Worm (Caenorhabditis elegans) whole organism, early embryonic: Measurements from ENCODE around the gene B0218.7.

Source experiments
- B0310.2 ChIP-seq: sonication (generic microtip); optimal IDR thresholded peaks from 2 replicates; lab custom pipeline; 2016; ENCODE audit warnings: mild to moderate bottlenecking, missing genetic modification characterization, missing compliant biosample characterization
- ama-1 ChIP-seq: fragments of 150-350 bp; optimal IDR thresholded peaks from 2 replicates; lab custom pipeline; 2014
- ceh-36 ChIP-seq: sonication (generic microtip); optimal IDR thresholded peaks from 2 replicates; lab custom pipeline; 2016; ENCODE audit warnings: missing genetic modification characterization, inconsistent platforms, missing compliant biosample characterization
- ets-7 ChIP-seq: sonication (generic microtip); optimal IDR thresholded peaks from 2 replicates; lab custom pipeline; 2016; ENCODE audit warnings: missing genotype, missing genetic modification characterization, missing compliant biosample characterization
- flt-1 ChIP-seq: fragments of 200-800 bp; sonication (Bioruptor generic); IDR thresholded peaks from 2 replicates; pipeline ENCODE4 v1.3.6; 2022; ENCODE audit warnings: missing genetic modification characterization, missing compliant biosample characterization
- hmbx-1 ChIP-seq: sonication (generic microtip); optimal IDR thresholded peaks from 2 replicates; lab custom pipeline; 2016; ENCODE audit warnings: mild to moderate bottlenecking, missing genetic modification characterization, missing compliant biosample characterization
- hnd-1 ChIP-seq: sonication (generic microtip); optimal IDR thresholded peaks from 2 replicates; lab custom pipeline; 2016; ENCODE audit warnings: missing genetic modification characterization, missing compliant biosample characterization
- pes-1 ChIP-seq: fragments of 200-800 bp; sonication (Bioruptor generic); IDR thresholded peaks from 2 replicates; pipeline ENCODE4 v1.3.6; 2022; ENCODE audit warnings: missing genetic modification reagents, missing genetic modification characterization, missing compliant biosample characterization
- scrt-1 ChIP-seq: fragments of 200-800 bp; sonication (Bioruptor generic); IDR thresholded peaks from 2 replicates; pipeline ENCODE4 v1.3.6; 2022; ENCODE audit warnings: missing genetic modification characterization, missing compliant biosample characterization
- tbx-11 ChIP-seq: fragments of 200-800 bp; sonication (Bioruptor generic); IDR thresholded peaks from 2 replicates; pipeline ENCODE4 v1.3.6; 2022; ENCODE audit warnings: missing genetic modification characterization, missing compliant biosample characterization
- tbx-37 ChIP-seq: fragments of 200-800 bp; sonication (Bioruptor generic); conservative IDR thresholded peaks from 2 replicates; pipeline ENCODE4 v1.3.6; 2022; ENCODE audit warnings: missing genetic modification reagents, missing genetic modification characterization, missing compliant biosample characterization
- tra-4 ChIP-seq: sonication (generic microtip); optimal IDR thresholded peaks from 2 replicates; lab custom pipeline; 2017; ENCODE audit warnings: missing genetic modification characterization, missing compliant biosample characterization

ce11 chrIV:8182566-8182965, 16.7 kb upstream of the B0218.7 start:
- no peak for TF ChIP-seq ama-1
- no peak for TF ChIP-seq pes-1 (GFP tag; lab: Robert Waterston, UW)
- no peak for TF ChIP-seq hmbx-1 (tag; lab: Kevin White, UChicago)
- TF ChIP-seq scrt-1 (GFP tag; lab: Robert Waterston, UW): no peak
- no peak for TF ChIP-seq ceh-36 (tag; lab: Kevin White, UChicago)
- no peak for TF ChIP-seq B0310.2
- no peak for TF ChIP-seq tra-4
- no peak for TF ChIP-seq tbx-11 (GFP tag; lab: Robert Waterston, UW)
- no peak for TF ChIP-seq hnd-1 (tag; lab: Kevin White, UChicago)
- no peak for TF ChIP-seq flt-1
- TF ChIP-seq ets-7 (tag; lab: Kevin White, UChicago): no peak
- TF ChIP-seq tbx-37 (GFP tag; lab: Robert Waterston, UW): no peak
